Fruit fly (Drosophila melanogaster) whole organism, embryonic: ENCODE measurements around the gene Doc1.

Experiments used
- Awh ChIP-seq: fragments of 200-800 bp; sonication (Bioruptor generic); IDR thresholded peaks from 2 replicates; pipeline ENCODE4, ENCODE4 v1.3.6; 2022; ENCODE audit warnings: missing biosample characterization, missing genetic modification characterization
- B-H2 ChIP-seq: fragments of 200-800 bp; sonication (Bioruptor generic); optimal IDR thresholded peaks from 2 replicates; lab custom pipeline; 2018; ENCODE audit warnings: missing biosample characterization, mild to moderate bottlenecking, missing genetic modification characterization
- CG10321 ChIP-seq: fragments of 200-800 bp; sonication (Bioruptor generic); IDR thresholded peaks from 2 replicates; pipeline ENCODE4 v1.3.6; 2022; ENCODE audit warnings: missing biosample characterization, missing genetic modification characterization
- CG10959 ChIP-seq: fragments of 200-800 bp; sonication (Bioruptor generic); IDR thresholded peaks from 2 replicates; pipeline ENCODE4 v1.3.6; 2022; ENCODE audit warnings: missing biosample characterization, missing genetic modification characterization
- CG10979 ChIP-seq: fragments of 200-800 bp; sonication (Bioruptor generic); optimal IDR thresholded peaks from 2 replicates; lab custom pipeline; 2018; ENCODE audit warnings: missing biosample characterization, mild to moderate bottlenecking, missing genetic modification characterization, moderate library complexity
- CG12391 ChIP-seq: fragments of 200-800 bp; sonication (Bioruptor generic); optimal IDR thresholded peaks from 3 replicates; lab custom pipeline; 2018; ENCODE audit warnings: missing biosample characterization, mild to moderate bottlenecking, missing genetic modification characterization, moderate library complexity
- CG12659 ChIP-seq: fragments of 200-800 bp; sonication (Bioruptor generic); optimal IDR thresholded peaks from 3 replicates; lab custom pipeline; 2017; ENCODE audit warnings: mild to moderate bottlenecking, missing biosample characterization, missing genetic modification reagents, missing genetic modification characterization
- CG12942 ChIP-seq: fragments of 200-800 bp; sonication (Bioruptor generic); optimal IDR thresholded peaks from 3 replicates; lab custom pipeline; 2016; ENCODE audit warnings: missing biosample characterization, missing genetic modification characterization
- CG13894 ChIP-seq: fragments of 200-800 bp; sonication (Bioruptor generic); optimal IDR thresholded peaks from 3 replicates; lab custom pipeline; 2018; ENCODE audit warnings: missing biosample characterization, mild to moderate bottlenecking, missing genetic modification characterization, moderate library complexity
- CG14965 ChIP-seq: fragments of 200-800 bp; sonication (Bioruptor generic); optimal IDR thresholded peaks from 2 replicates; lab custom pipeline; 2016; ENCODE audit warnings: missing biosample characterization, missing genetic modification characterization, borderline replicate concordance
- CG17186 ChIP-seq: fragments of 200-800 bp; sonication (Bioruptor generic); optimal IDR thresholded peaks from 3 replicates; lab custom pipeline; 2017; ENCODE audit warnings: missing biosample characterization, missing genetic modification reagents, missing genetic modification characterization
- CG17912 ChIP-seq: fragments of 200-800 bp; sonication (Bioruptor generic); optimal IDR thresholded peaks from 2 replicates; lab custom pipeline; 2018; ENCODE audit warnings: missing biosample characterization, mild to moderate bottlenecking, missing genetic modification characterization
- CG2712 ChIP-seq: fragments of 200-800 bp; optimal IDR thresholded peaks from 3 replicates; lab custom pipeline; 2019; ENCODE audit warnings: missing biosample characterization, mild to moderate bottlenecking, missing genetic modification characterization, moderate library complexity
- CG31224 ChIP-seq: fragments of 200-800 bp; sonication (Bioruptor generic); IDR thresholded peaks from 2 replicates; pipeline ENCODE4 v1.3.6; 2022; ENCODE audit warnings: missing biosample characterization, missing genetic modification characterization
- CG42726 ChIP-seq: fragments of 200-800 bp; sonication (Bioruptor generic); IDR thresholded peaks from 2 replicates; pipeline ENCODE4 v1.3.6; 2022; ENCODE audit warnings: missing biosample characterization, missing genetic modification characterization; ENCODE audit not compliant: partially characterized antibody
- CG6654 ChIP-seq: fragments of 200-800 bp; sonication (Bioruptor generic); optimal IDR thresholded peaks from 2 replicates; lab custom pipeline; 2017; ENCODE audit warnings: missing biosample characterization, mild to moderate bottlenecking, missing genetic modification characterization
- CG6683 ChIP-seq: fragments of 200-800 bp; sonication (Bioruptor generic); optimal IDR thresholded peaks from 2 replicates; lab custom pipeline; 2017; ENCODE audit warnings: missing biosample characterization, mild to moderate bottlenecking, missing genetic modification characterization, missing genetic modification reagents
- CG6813 ChIP-seq: fragments of 200-800 bp; sonication (Bioruptor generic); optimal IDR thresholded peaks from 2 replicates; lab custom pipeline; 2017; ENCODE audit warnings: missing biosample characterization, missing genetic modification characterization, mild to moderate bottlenecking, moderate library complexity, missing genetic modification reagents
- CoRest ChIP-seq: fragments of 200-800 bp; sonication (Bioruptor generic); optimal IDR thresholded peaks from 3 replicates; lab custom pipeline; 2018; ENCODE audit warnings: missing biosample characterization, mild to moderate bottlenecking, missing genetic modification characterization, moderate library complexity
- Doc3 ChIP-seq: fragments of 200-800 bp; sonication (Bioruptor generic); IDR thresholded peaks from 3 replicates; pipeline ENCODE4 v1.3.6; 2022; ENCODE audit warnings: missing biosample characterization, missing genetic modification characterization; ENCODE audit not compliant: partially characterized antibody
- Eip74EF ChIP-seq, 2 experiments: fragments of 200-800 bp in 1 of 2; fragments of >200 bp in 1 of 2; sonication (Bioruptor generic) in 1 of 2; optimal IDR thresholded peaks; 2 replicates each; lab custom pipeline; 2017 to 2019; ENCODE audit warnings: missing biosample characterization in 2 of 2, missing genetic modification characterization in 2 of 2, mild to moderate bottlenecking in 1 of 2, moderate library complexity in 1 of 2
- GATAe ChIP-seq: fragments of 200-800 bp; sonication (Bioruptor generic); conservative IDR thresholded peaks from 2 replicates; pipeline ENCODE4 v1.3.6; 2022; ENCODE audit warnings: missing biosample characterization, missing genetic modification characterization
- HHEX ChIP-seq: fragments of 200-800 bp; sonication (Bioruptor generic); optimal IDR thresholded peaks from 3 replicates; lab custom pipeline; 2017; ENCODE audit warnings: missing biosample characterization, mild to moderate bottlenecking, missing genetic modification characterization, missing genetic modification reagents
- Hr78 ChIP-seq, 2 experiments: fragments of 200-800 bp in 1 of 2; fragments of >200 bp in 1 of 2; sonication (Bioruptor generic) in 1 of 2; optimal IDR thresholded peaks; 2 replicates each; lab custom pipeline; 2017 to 2019; ENCODE audit warnings: missing biosample characterization in 2 of 2, missing genetic modification characterization in 2 of 2, mild to moderate bottlenecking in 1 of 2, moderate library complexity in 1 of 2
- Lhr ChIP-seq: fragments of 200-800 bp; sonication (Bioruptor generic); optimal IDR thresholded peaks from 3 replicates; lab custom pipeline; 2017; ENCODE audit warnings: mild to moderate bottlenecking, missing biosample characterization, missing genetic modification reagents, missing genetic modification characterization
- Nf-YC ChIP-seq: fragments of 200-800 bp; optimal IDR thresholded peaks from 3 replicates; lab custom pipeline; 2019; ENCODE audit warnings: missing biosample characterization, mild to moderate bottlenecking, missing genetic modification characterization, moderate library complexity
- Taf1 ChIP-seq: fragments of 200-800 bp; sonication (Bioruptor generic); IDR thresholded peaks from 2 replicates; pipeline ENCODE4 v1.3.6; 2022; ENCODE audit warnings: missing biosample characterization, missing genetic modification characterization
- Usf ChIP-seq: fragments of 200-800 bp; sonication (Bioruptor generic); optimal IDR thresholded peaks from 2 replicates; lab custom pipeline; 2017; ENCODE audit warnings: missing genotype, missing biosample characterization, missing genetic modification characterization
- al ChIP-seq: fragments of 200-800 bp; sonication (Bioruptor generic); IDR thresholded peaks from 2 replicates; pipeline ENCODE4 v1.3.6; 2022; ENCODE audit warnings: missing biosample characterization, missing genetic modification characterization
- br ChIP-seq: fragments of >200 bp; optimal IDR thresholded peaks from 2 replicates; lab custom pipeline; 2017
- caup ChIP-seq: fragments of 200-800 bp; sonication (Bioruptor generic); optimal IDR thresholded peaks from 3 replicates; lab custom pipeline; 2017; ENCODE audit warnings: missing biosample characterization, mild to moderate bottlenecking, missing genetic modification characterization, moderate library complexity; ENCODE audit not compliant: severe bottlenecking
- cwo ChIP-seq: fragments of 200-800 bp; sonication (Bioruptor generic); optimal IDR thresholded peaks from 3 replicates; lab custom pipeline; 2017; ENCODE audit warnings: missing biosample characterization, missing genetic modification characterization, mild to moderate bottlenecking, moderate library complexity, missing genetic modification reagents
- gsb-n ChIP-seq: fragments of 200-800 bp; sonication (Bioruptor generic); optimal IDR thresholded peaks from 3 replicates; lab custom pipeline; 2018; ENCODE audit warnings: missing biosample characterization, mild to moderate bottlenecking, missing genetic modification characterization
- ham ChIP-seq: fragments of 200-800 bp; sonication (Bioruptor generic); IDR thresholded peaks from 2 replicates; pipeline ENCODE4 v1.3.6; 2022; ENCODE audit warnings: missing biosample characterization, missing genetic modification characterization
- hb ChIP-seq: fragments of 200-800 bp; sonication (Bioruptor generic); IDR thresholded peaks from 3 replicates; pipeline ENCODE4 v1.3.6; 2022; ENCODE audit warnings: missing biosample characterization, missing genetic modification characterization; ENCODE audit not compliant: partially characterized antibody
- ind ChIP-seq: fragments of 200-800 bp; sonication (Bioruptor generic); optimal IDR thresholded peaks from 3 replicates; lab custom pipeline; 2016; ENCODE audit warnings: missing biosample characterization, missing genetic modification characterization
- jing ChIP-seq: fragments of 200-800 bp; sonication (Bioruptor generic); optimal IDR thresholded peaks from 2 replicates; lab custom pipeline; 2018; ENCODE audit warnings: missing biosample characterization, mild to moderate bottlenecking, missing genetic modification characterization
- lov ChIP-seq, 2 experiments: fragments of 200-800 bp in 1 of 2; fragments of >200 bp in 1 of 2; sonication (Bioruptor generic) in 1 of 2; IDR thresholded peaks in 1 of 2; optimal IDR thresholded peaks in 1 of 2; 2 replicates in 1 of 2; 3 replicates in 1 of 2; pipeline versions ENCODE4 v1.3.6 to Lab custom; 2017 to 2022; ENCODE audit warnings: missing biosample characterization in 1 of 2, missing genetic modification characterization in 1 of 2
- otp ChIP-seq: fragments of 200-800 bp; sonication (Bioruptor generic); IDR thresholded peaks from 3 replicates; pipeline ENCODE4, ENCODE4 v1.3.6; 2022; ENCODE audit warnings: missing biosample characterization, missing genetic modification characterization
- peb ChIP-seq: fragments of 200-800 bp; sonication (Bioruptor generic); IDR thresholded peaks from 2 replicates; pipeline ENCODE4 v1.3.6; 2022; ENCODE audit warnings: missing biosample characterization, missing genetic modification characterization
- ranshi ChIP-seq: fragments of 200-800 bp; sonication (Bioruptor generic); IDR thresholded peaks from 2 replicates; pipeline ENCODE4 v1.3.6; 2022; ENCODE audit warnings: missing biosample characterization, missing genetic modification characterization
- ro ChIP-seq: fragments of 200-800 bp; sonication (Bioruptor generic); IDR thresholded peaks from 2 replicates; pipeline ENCODE4 v1.3.6; 2022; ENCODE audit warnings: missing biosample characterization, missing genetic modification characterization
- salm ChIP-seq: fragments of 200-800 bp; sonication (Bioruptor generic); optimal IDR thresholded peaks from 2 replicates; lab custom pipeline; 2018; ENCODE audit warnings: missing biosample characterization, mild to moderate bottlenecking, missing genetic modification characterization
- schlank ChIP-seq: fragments of 200-800 bp; sonication (Bioruptor generic); optimal IDR thresholded peaks from 2 replicates; lab custom pipeline; 2018; ENCODE audit warnings: missing biosample characterization, mild to moderate bottlenecking, missing genetic modification characterization
- shn ChIP-seq: fragments of 200-800 bp; sonication (Bioruptor generic); optimal IDR thresholded peaks from 3 replicates; lab custom pipeline; 2016; ENCODE audit warnings: missing biosample characterization, missing genetic modification characterization
- sim ChIP-seq: fragments of 200-800 bp; sonication (Bioruptor generic); IDR thresholded peaks from 2 replicates; pipeline ENCODE4 v1.3.6; 2022; ENCODE audit warnings: missing biosample characterization, missing genetic modification characterization
- toy ChIP-seq: fragments of 200-800 bp; sonication (Bioruptor generic); IDR thresholded peaks from 2 replicates; pipeline ENCODE4 v1.3.6; 2022; ENCODE audit warnings: missing biosample characterization, missing genetic modification characterization
- zfh2 ChIP-seq: fragments of 200-800 bp; sonication (Bioruptor generic); optimal IDR thresholded peaks from 2 replicates; lab custom pipeline; 2016; ENCODE audit warnings: missing biosample characterization, missing genetic modification characterization

Doc1 gene

DNA sequence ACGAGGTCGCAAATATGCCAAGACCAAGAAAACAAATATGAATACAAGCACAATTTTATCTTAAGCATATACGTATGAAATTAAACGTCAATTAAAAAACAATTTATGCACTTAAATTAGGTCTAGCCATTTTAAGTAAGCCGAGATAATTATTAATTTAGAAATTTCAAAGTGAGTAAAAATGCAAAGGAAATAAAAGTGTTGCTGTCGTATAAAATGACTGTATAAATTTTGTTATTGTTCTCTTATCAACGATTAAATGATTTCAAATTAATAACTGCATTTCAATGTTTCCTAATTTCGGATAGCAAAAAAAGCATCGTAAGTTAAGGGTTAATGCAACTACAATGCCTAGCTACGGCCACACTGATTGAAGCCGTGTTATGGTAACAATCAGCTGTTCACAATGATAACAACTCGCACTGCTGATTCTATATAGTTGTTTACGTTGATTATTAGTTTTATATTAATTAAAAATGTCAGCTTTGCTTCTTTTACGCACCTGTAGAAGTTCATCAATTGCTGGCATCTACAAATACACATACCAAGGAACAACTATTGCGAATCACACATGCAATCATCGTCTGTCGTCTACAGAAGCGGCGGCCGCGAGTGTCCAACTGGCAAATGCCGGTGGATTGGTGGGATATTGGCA, 31.7 kb downstream of the Doc1 start, which contains the start of the genes CG4911 and CG4942 (continued):
- TF ChIP-seq CG2712 (tag; lab: Kevin White, UChicago) = peak; percentile 76
- TF ChIP-seq shn (GFP tag; lab: Kevin White, UChicago) = peak; percentile 62
- peak; percentile 87 for TF ChIP-seq CG12391 (tag; lab: Kevin White, UChicago)
- no peak for TF ChIP-seq lov (optimal IDR thresholded peaks at IDR 0.05; lab: Kevin White, UChicago)
- no peak for TF ChIP-seq lov (GFP tag; IDR thresholded peaks at IDR 0.05; lab: Robert Waterston, UW)
- peak; percentile 74 for TF ChIP-seq CG12659 (GFP tag; lab: Kevin White, UChicago)
- TF ChIP-seq GATAe = no peak; the same call in 1 of the 2 replicates
- peak; percentile 51 for TF ChIP-seq Lhr (GFP tag; lab: Kevin White, UChicago)
- TF ChIP-seq gsb-n = no peak
- peak; percentile 73 for TF ChIP-seq Nf-YC (tag; lab: Kevin White, UChicago)
- TF ChIP-seq CG13894 (tag; lab: Kevin White, UChicago) = peak; percentile 36
- TF ChIP-seq CG10321 (GFP tag; lab: Robert Waterston, UW) = no peak
- TF ChIP-seq jing (GFP tag; lab: Kevin White, UChicago) = peak; percentile 6
- peak; percentile 57 for TF ChIP-seq Usf (GFP tag; lab: Kevin White, UChicago)
- TF ChIP-seq Doc3 (GFP tag; lab: Robert Waterston, UW) = no peak
- peak; percentile 28; the same call in 1 of the 2 replicates for TF ChIP-seq sim (GFP tag; lab: Robert Waterston, UW)
- TF ChIP-seq schlank (tag; lab: Kevin White, UChicago) = no peak
- no peak for TF ChIP-seq Awh (GFP tag; lab: Robert Waterston, UW)
- no peak for TF ChIP-seq CG17186 (GFP tag; lab: Kevin White, UChicago)
- peak; percentile 9 for TF ChIP-seq CG6654 (GFP tag; lab: Kevin White, UChicago)
- peak; percentile 37; the same call in 1 of the 2 replicates for TF ChIP-seq Taf1 (GFP tag; lab: Robert Waterston, UW)
- TF ChIP-seq ro (GFP tag; lab: Robert Waterston, UW) = peak; percentile 44; the same call in 1 of the 2 replicates
- TF ChIP-seq Hr78 (GFP tag; optimal IDR thresholded peaks at IDR 0.05; lab: Kevin White, UChicago) = no peak
- TF ChIP-seq ham (GFP tag; lab: Robert Waterston, UW) = no peak
- no peak for TF ChIP-seq CG6813 (GFP tag; lab: Kevin White, UChicago)
- TF ChIP-seq salm (tag; lab: Kevin White, UChicago) = no peak
- no peak for TF ChIP-seq CG6683 (GFP tag; lab: Kevin White, UChicago)
- TF ChIP-seq toy = no peak
- TF ChIP-seq cwo (GFP tag; lab: Kevin White, UChicago) = no peak
- no peak for TF ChIP-seq peb (GFP tag; lab: Robert Waterston, UW)
- TF ChIP-seq br (lab: Kevin White, UChicago) = no peak
- TF ChIP-seq ind (GFP tag; lab: Kevin White, UChicago) = peak; percentile 73
- TF ChIP-seq CG42726 = no peak
- TF ChIP-seq Eip74EF (GFP tag; optimal IDR thresholded peaks at IDR 0.05; lab: Kevin White, UChicago) = no peak
- peak; percentile 66 for TF ChIP-seq al (GFP tag; lab: Robert Waterston, UW)
- no peak for TF ChIP-seq CG14965
- peak; percentile 55 for TF ChIP-seq B-H2 (GFP tag; lab: Kevin White, UChicago)
- TF ChIP-seq otp (GFP tag; lab: Robert Waterston, UW) = no peak
- TF ChIP-seq zfh2 (GFP tag; lab: Kevin White, UChicago) = peak; percentile 56
- TF ChIP-seq HHEX (GFP tag; lab: Kevin White, UChicago) = peak; percentile 40
- no peak for TF ChIP-seq CG17912 (GFP tag; lab: Kevin White, UChicago)
- no peak for TF ChIP-seq hb (GFP tag; lab: Robert Waterston, UW)
- TF ChIP-seq CG12942 = peak; percentile 39
- TF ChIP-seq CG10959 (GFP tag; lab: Robert Waterston, UW) = peak; percentile 96
- peak; percentile 51 for TF ChIP-seq CG10979
- peak; percentile 70 for TF ChIP-seq ranshi
- TF ChIP-seq caup = peak; percentile 33
- peak; percentile 46; the same call in 1 of the 2 replicates for TF ChIP-seq CG31224 (GFP tag; lab: Robert Waterston, UW)
- TF ChIP-seq CoRest (tag; lab: Kevin White, UChicago) = peak; percentile 89
